Fruit fly (Drosophila melanogaster) whole organism, prepupa: ENCODE results near the gene LysB.
A peak's percentile ranks its signal among the peaks of the same experiment; 100 is the strongest.

Experiments used
- Blimp-1 ChIP-seq: fragments of 200-800 bp; sonication (Bioruptor generic); optimal IDR thresholded peaks from 3 replicates; lab custom pipeline; 2017; ENCODE audit warnings: missing biosample characterization, missing genetic modification characterization, mild to moderate bottlenecking, moderate library complexity, missing genetic modification reagents
- CG10631 ChIP-seq: fragments of 200-800 bp; sonication (Bioruptor generic); optimal IDR thresholded peaks from 2 replicates; lab custom pipeline; 2016; ENCODE audit warnings: missing biosample characterization, missing genetic modification characterization
- CG10669 ChIP-seq: fragments of 200-800 bp; sonication (Bioruptor generic); optimal IDR thresholded peaks from 3 replicates; lab custom pipeline; 2018; ENCODE audit warnings: missing biosample characterization, mild to moderate bottlenecking, missing genetic modification characterization, moderate library complexity
- CG11294 ChIP-seq: fragments of 200-800 bp; sonication (Bioruptor generic); IDR thresholded peaks from 2 replicates; pipeline ENCODE4 v1.3.6; 2022; ENCODE audit warnings: missing biosample characterization, missing genetic modification characterization
- CG11762 ChIP-seq: fragments of 200-800 bp; sonication (Bioruptor generic); optimal IDR thresholded peaks from 3 replicates; lab custom pipeline; 2016; ENCODE audit warnings: missing biosample characterization, missing genetic modification characterization; ENCODE audit not compliant: insufficient read depth
- CG11902 ChIP-seq: fragments of 200-800 bp; sonication (Bioruptor generic); optimal IDR thresholded peaks from 3 replicates; lab custom pipeline; 2016; ENCODE audit warnings: missing biosample characterization, missing genetic modification characterization
- CG15336 ChIP-seq: fragments of 200-800 bp; sonication (Bioruptor generic); IDR thresholded peaks from 2 replicates; pipeline ENCODE4 v1.3.6; 2022; ENCODE audit warnings: missing biosample characterization, missing genetic modification characterization
- CG1621 ChIP-seq: fragments of 200-800 bp; sonication (Bioruptor generic); optimal IDR thresholded peaks from 3 replicates; lab custom pipeline; 2018; ENCODE audit warnings: missing biosample characterization, mild to moderate bottlenecking, missing genetic modification characterization
- CG3032 ChIP-seq: fragments of 200-800 bp; optimal IDR thresholded peaks from 2 replicates; lab custom pipeline; 2019; ENCODE audit warnings: missing biosample characterization, mild to moderate bottlenecking, missing genetic modification characterization, moderate library complexity
- CG31627 ChIP-seq: fragments of 200-800 bp; sonication (Bioruptor generic); optimal IDR thresholded peaks from 3 replicates; lab custom pipeline; 2016; ENCODE audit warnings: missing biosample characterization, missing genetic modification characterization
- CG32006 ChIP-seq: fragments of 200-800 bp; sonication (Bioruptor generic); optimal IDR thresholded peaks from 3 replicates; lab custom pipeline; 2017; ENCODE audit warnings: missing biosample characterization, mild to moderate bottlenecking, missing genetic modification characterization
- CG34406 ChIP-seq: fragments of 200-800 bp; sonication (Bioruptor generic); optimal IDR thresholded peaks from 3 replicates; lab custom pipeline; 2016; ENCODE audit warnings: missing biosample characterization, missing genetic modification characterization
- CG3919 ChIP-seq: fragments of 200-800 bp; sonication (Bioruptor generic); optimal IDR thresholded peaks from 3 replicates; lab custom pipeline; 2016; ENCODE audit warnings: missing biosample characterization, missing genetic modification characterization
- CG4318 ChIP-seq: fragments of 200-800 bp; sonication (Bioruptor generic); optimal IDR thresholded peaks from 3 replicates; lab custom pipeline; 2017; ENCODE audit warnings: missing biosample characterization, mild to moderate bottlenecking, missing genetic modification characterization
- CG6163 ChIP-seq: fragments of 200-800 bp; sonication (Bioruptor generic); IDR thresholded peaks from 3 replicates; pipeline ENCODE4 v1.3.6; 2022; ENCODE audit warnings: missing biosample characterization, missing genetic modification characterization
- CG6276 ChIP-seq: fragments of 200-800 bp; sonication (Bioruptor generic); optimal IDR thresholded peaks from 2 replicates; lab custom pipeline; 2017; ENCODE audit warnings: missing biosample characterization, mild to moderate bottlenecking, missing genetic modification characterization
- CG6792 ChIP-seq: fragments of 200-800 bp; sonication (Bioruptor generic); optimal IDR thresholded peaks from 3 replicates; lab custom pipeline; 2016; ENCODE audit warnings: missing biosample characterization, missing genetic modification characterization
- CG6854 ChIP-seq: fragments of 200-800 bp; sonication (Bioruptor generic); optimal IDR thresholded peaks from 2 replicates; lab custom pipeline; 2017; ENCODE audit warnings: missing biosample characterization, mild to moderate bottlenecking, missing genetic modification characterization
- CG8319 ChIP-seq: fragments of 200-800 bp; sonication (Bioruptor generic); optimal IDR thresholded peaks from 3 replicates; lab custom pipeline; 2016; ENCODE audit warnings: missing biosample characterization, missing genetic modification characterization
- CG8632 ChIP-seq: fragments of 200-800 bp; sonication (Bioruptor generic); optimal IDR thresholded peaks from 3 replicates; lab custom pipeline; 2016; ENCODE audit warnings: missing biosample characterization, missing genetic modification characterization
- CG9139 ChIP-seq: fragments of 200-800 bp; sonication (Bioruptor generic); optimal IDR thresholded peaks from 3 replicates; lab custom pipeline; 2017; ENCODE audit warnings: missing biosample characterization, mild to moderate bottlenecking, missing genetic modification characterization
- Eip75B ChIP-seq: fragments of 200-800 bp; sonication (Bioruptor generic); optimal IDR thresholded peaks from 3 replicates; lab custom pipeline; 2016; ENCODE audit warnings: missing biosample characterization, missing genetic modification characterization
- Eip78C ChIP-seq: fragments of 200-800 bp; sonication (Bioruptor generic); peaks from one replicate; lab custom pipeline; 2016; ENCODE audit warnings: missing biosample characterization, missing genetic modification characterization
- Ets21C ChIP-seq: fragments of 200-800 bp; sonication (Bioruptor generic); optimal IDR thresholded peaks from 3 replicates; lab custom pipeline; 2016; ENCODE audit warnings: missing biosample characterization, missing genetic modification characterization
- Ets96B ChIP-seq: fragments of 200-800 bp; optimal IDR thresholded peaks from 2 replicates; lab custom pipeline; 2019; ENCODE audit warnings: missing biosample characterization, mild to moderate bottlenecking, missing genetic modification characterization, moderate library complexity
- Gug ChIP-seq: fragments of 200-800 bp; sonication (Bioruptor generic); IDR thresholded peaks from 2 replicates; pipeline ENCODE4 v1.3.6; 2022; ENCODE audit warnings: missing biosample characterization, missing genetic modification characterization
- Hr39 ChIP-seq: fragments of 200-800 bp; sonication (Bioruptor generic); optimal IDR thresholded peaks from 2 replicates; lab custom pipeline; 2016; ENCODE audit warnings: missing biosample characterization, missing genetic modification characterization
- Lpt ChIP-seq: fragments of 200-800 bp; sonication (Bioruptor generic); optimal IDR thresholded peaks from 3 replicates; lab custom pipeline; 2016; ENCODE audit warnings: missing biosample characterization, missing genetic modification characterization
- Met ChIP-seq: fragments of 200-800 bp; sonication (Bioruptor generic); optimal IDR thresholded peaks from 3 replicates; lab custom pipeline; 2016; ENCODE audit warnings: missing biosample characterization, missing genetic modification characterization
- OdsH ChIP-seq: fragments of 200-800 bp; sonication (Bioruptor generic); optimal IDR thresholded peaks from 3 replicates; lab custom pipeline; 2016; ENCODE audit warnings: missing biosample characterization, missing genetic modification characterization
- Sox102F ChIP-seq: fragments of 200-800 bp; sonication (Bioruptor generic); optimal IDR thresholded peaks from 2 replicates; lab custom pipeline; 2016; ENCODE audit warnings: missing biosample characterization, mild to moderate bottlenecking, missing genetic modification characterization
- Sox14 ChIP-seq: fragments of 200-800 bp; sonication (Bioruptor generic); optimal IDR thresholded peaks from 3 replicates; lab custom pipeline; 2016; ENCODE audit warnings: missing biosample characterization, missing genetic modification characterization
- Sox15 ChIP-seq: fragments of 200-800 bp; sonication (Bioruptor generic); optimal IDR thresholded peaks from 3 replicates; lab custom pipeline; 2016; ENCODE audit warnings: missing biosample characterization, missing genetic modification characterization
- achi ChIP-seq: fragments of 200-800 bp; sonication (Bioruptor generic); optimal IDR thresholded peaks from 3 replicates; lab custom pipeline; 2016; ENCODE audit warnings: missing biosample characterization, missing genetic modification characterization
- acj6 ChIP-seq: fragments of 200-800 bp; sonication (Bioruptor generic); optimal IDR thresholded peaks from 3 replicates; lab custom pipeline; 2016; ENCODE audit warnings: missing biosample characterization, missing genetic modification characterization
- cyc ChIP-seq: fragments of 200-800 bp; sonication (Bioruptor generic); optimal IDR thresholded peaks from 3 replicates; lab custom pipeline; 2016; ENCODE audit warnings: missing biosample characterization, missing genetic modification characterization
- dsx ChIP-seq: fragments of 200-800 bp; optimal IDR thresholded peaks from 3 replicates; lab custom pipeline; 2019; ENCODE audit warnings: missing biosample characterization, mild to moderate bottlenecking, missing genetic modification characterization, moderate library complexity; ENCODE audit not compliant: poor library complexity, severe bottlenecking
- esn ChIP-seq: fragments of 200-800 bp; sonication (Bioruptor generic); optimal IDR thresholded peaks from 2 replicates; lab custom pipeline; 2016; ENCODE audit warnings: missing biosample characterization, mild to moderate bottlenecking, missing genetic modification characterization, moderate library complexity
- fd59A ChIP-seq: fragments of 200-800 bp; sonication (Bioruptor generic); optimal IDR thresholded peaks from 2 replicates; lab custom pipeline; 2017; ENCODE audit warnings: missing biosample characterization, mild to moderate bottlenecking, missing genetic modification characterization, missing genetic modification reagents
- lz ChIP-seq: fragments of 200-800 bp; sonication (Bioruptor generic); optimal IDR thresholded peaks from 3 replicates; lab custom pipeline; 2016; ENCODE audit warnings: missing biosample characterization, missing genetic modification characterization
- pdm3 ChIP-seq: fragments of 200-800 bp; sonication (Bioruptor generic); optimal IDR thresholded peaks from 3 replicates; lab custom pipeline; 2016; ENCODE audit warnings: missing biosample characterization, missing genetic modification characterization
- salr ChIP-seq, 2 experiments: fragments of 200-800 bp; sonication (Bioruptor generic); optimal IDR thresholded peaks; 3 replicates each; lab custom pipeline; 2016 to 2018; ENCODE audit warnings: missing biosample characterization in 2 of 2, missing genetic modification characterization in 2 of 2, mild to moderate bottlenecking in 1 of 2
- spab ChIP-seq: fragments of 200-800 bp; sonication (Bioruptor generic); optimal IDR thresholded peaks from 2 replicates; lab custom pipeline; 2017; ENCODE audit warnings: missing biosample characterization, mild to moderate bottlenecking, missing genetic modification characterization, missing genetic modification reagents
- ss ChIP-seq, 2 experiments: fragments of 200-800 bp; sonication (Bioruptor generic); optimal IDR thresholded peaks; 2 replicates in 1 of 2; 3 replicates in 1 of 2; lab custom pipeline; 2017 to 2018; ENCODE audit warnings: mild to moderate bottlenecking in 2 of 2, missing biosample characterization in 2 of 2, missing genetic modification characterization in 2 of 2, moderate library complexity in 1 of 2
- svp ChIP-seq: fragments of 200-800 bp; sonication (Bioruptor generic); peaks from one replicate; lab custom pipeline; 2016; ENCODE audit warnings: missing biosample characterization, missing genetic modification characterization
- topi ChIP-seq: fragments of 200-800 bp; sonication (Bioruptor generic); optimal IDR thresholded peaks from 3 replicates; lab custom pipeline; 2016; ENCODE audit warnings: missing biosample characterization, missing genetic modification characterization
- vri ChIP-seq: fragments of 200-800 bp; sonication (Bioruptor generic); optimal IDR thresholded peaks from 3 replicates; lab custom pipeline; 2016; ENCODE audit warnings: missing biosample characterization, mild to moderate bottlenecking, missing genetic modification characterization

Gene LysB

dm6 chr3L:1247627-1248295 lies 40.6 kb downstream of the LysB start, which contains the start of the genes Psf1 and Sac1:
Gene Psf1 (minus strand): TSS chr3L:1247677.
Gene Sac1 (plus strand): TSS chr3L:1247817.
- TF ChIP-seq CG6792 (no peak), CG8319 (GFP tag; lab: Kevin White, UChicago) (no peak), Hr39 (GFP tag; lab: Kevin White, UChicago) (peak; percentile 72), acj6 (GFP tag; lab: Kevin White, UChicago) (peak; percentile 45), Ets96B (tag; lab: Kevin White, UChicago) (no peak), Gug (GFP tag; lab: Robert Waterston, UW) (no peak), esn (GFP tag; lab: Kevin White, UChicago) (peak; percentile 48), Lpt (no peak), CG34406 (GFP tag; lab: Kevin White, UChicago) (peak; percentile 7), topi (GFP tag; lab: Kevin White, UChicago) (peak; percentile 27), achi (GFP tag; lab: Kevin White, UChicago) (peak; percentile 14), spab (no peak), Ets21C (GFP tag; lab: Kevin White, UChicago) (peak; percentile 48), CG6854 (GFP tag; lab: Kevin White, UChicago) (no peak), CG11294 (GFP tag; lab: Robert Waterston, UW) (no peak), lz (GFP tag; lab: Kevin White, UChicago) (peak; percentile 32), CG3919 (GFP tag; lab: Kevin White, UChicago) (peak; percentile 40), svp (peak; percentile 81), Sox14 (GFP tag; lab: Kevin White, UChicago) (peak; percentile 57), CG15336 (GFP tag; lab: Robert Waterston, UW) (no peak), CG4318 (GFP tag; lab: Kevin White, UChicago) (no peak), CG9139 (GFP tag; lab: Kevin White, UChicago) (no peak), Eip78C (GFP tag; lab: Kevin White, UChicago) (peak; percentile 86), CG32006 (GFP tag; lab: Kevin White, UChicago) (peak; percentile 35), Blimp-1 (no peak), CG11762 (no peak), ss (GFP tag; optimal IDR thresholded peaks at IDR 0.05; lab: Kevin White, UChicago) (no peak), CG31627 (GFP tag; lab: Kevin White, UChicago) (peak; percentile 61), Eip75B (no peak), cyc (GFP tag; lab: Kevin White, UChicago) (peak; percentile 54), pdm3 (peak; percentile 50), CG10669 (GFP tag; lab: Kevin White, UChicago) (no peak), CG6276 (GFP tag; lab: Kevin White, UChicago) (no peak), Met (peak; percentile 24), salr (GFP tag; optimal IDR thresholded peaks at IDR 0.05; lab: Kevin White, UChicago) (no peak), CG1621 (tag; lab: Kevin White, UChicago) (no peak), CG8632 (GFP tag; lab: Kevin White, UChicago) (no peak), OdsH (GFP tag; lab: Kevin White, UChicago) (no peak), Sox102F (GFP tag; lab: Kevin White, UChicago) (no peak), dsx (no peak), fd59A (GFP tag; lab: Kevin White, UChicago) (no peak), Sox15 (GFP tag; lab: Kevin White, UChicago) (peak; percentile 4), CG10631 (GFP tag; lab: Kevin White, UChicago) (peak; percentile 34), CG6163 (GFP tag; lab: Robert Waterston, UW) (no peak), vri (GFP tag; lab: Kevin White, UChicago) (no peak), CG11902 (GFP tag; lab: Kevin White, UChicago) (peak; percentile 32), CG3032 (peak; percentile 58)
